Worm (Caenorhabditis elegans): Measurements from ENCODE around the gene B0348.2.

- TF ChIP-seq mdl-1 (tag; optimal IDR thresholded peaks at IDR 0.05) (no peak), unc-39 (tag; optimal IDR thresholded peaks at IDR 0.05) (no peak), ztf-4 (tag; optimal IDR thresholded peaks at IDR 0.05) (no peak), zag-1 (tag; optimal IDR thresholded peaks at IDR 0.05) (no peak), nhr-25 (tag; optimal IDR thresholded peaks at IDR 0.05) (no peak), lin-15B (tag; optimal IDR thresholded peaks at IDR 0.05) (no peak), ztf-11 (tag; optimal IDR thresholded peaks at IDR 0.05) (no peak), pha-4 (tag; optimal IDR thresholded peaks at IDR 0.05) (no peak), ZK546.5 (tag; optimal IDR thresholded peaks at IDR 0.05) (no peak)
These were observed 18.8 kb downstream of the B0348.2 start for ce11 chrV:63887-64286.

All from whole organism, L3 larva.